Fruit fly (Drosophila melanogaster): Measurements from ENCODE around the gene ScpX.

DNA sequence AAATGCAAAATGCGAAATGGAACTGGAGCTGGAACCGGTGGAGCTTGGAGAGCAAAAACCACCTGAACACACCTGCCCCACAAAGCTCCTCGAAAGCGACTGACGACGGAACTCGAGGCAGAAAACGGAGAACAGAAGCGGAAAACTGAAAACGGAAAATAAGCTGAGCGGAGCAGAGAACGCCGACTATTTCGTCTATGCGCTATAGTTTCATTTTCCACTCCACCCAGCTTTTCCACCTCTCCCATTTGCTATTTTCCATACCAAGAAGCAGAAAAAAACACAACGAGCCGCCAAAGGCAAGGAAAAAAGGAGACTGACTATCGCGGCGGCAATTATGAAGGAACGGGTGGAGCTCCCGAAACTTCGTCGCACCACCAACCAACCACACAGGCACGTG, 38.2 kb upstream of the ScpX start, which contains the start of gene ham:
- TF ChIP-seq pan (optimal IDR thresholded peaks at IDR 0.05): no peak
- no peak for TF ChIP-seq woc (GFP tag; optimal IDR thresholded peaks at IDR 0.05)
- no peak for TF ChIP-seq Dfd (GFP tag; optimal IDR thresholded peaks at IDR 0.05)
- no peak for TF ChIP-seq CrebA (GFP tag; optimal IDR thresholded peaks at IDR 0.05; ENCODE audit: borderline replicate concordance)
- TF ChIP-seq Dif (GFP tag; optimal IDR thresholded peaks at IDR 0.05; ENCODE audit: partially characterized antibody): no peak
- no peak for TF ChIP-seq br (GFP tag; optimal IDR thresholded peaks at IDR 0.05)
- no peak for TF ChIP-seq Vsx2 (GFP tag; optimal IDR thresholded peaks at IDR 0.05; ENCODE audit: partially characterized antibody)

Measured in whole organism, wandering third instar larva.